Worm (Caenorhabditis elegans) whole organism, early embryonic: ENCODE data around the gene C37C3.2.

Experiments used
- ets-7 ChIP-seq: sonication (generic microtip); optimal IDR thresholded peaks from 2 replicates; lab custom pipeline; 2016; ENCODE audit warnings: missing genotype, missing genetic modification characterization, missing compliant biosample characterization
- pes-1 ChIP-seq: fragments of 200-800 bp; sonication (Bioruptor generic); IDR thresholded peaks from 2 replicates; pipeline ENCODE4 v1.3.6; 2022; ENCODE audit warnings: missing genetic modification reagents, missing genetic modification characterization, missing compliant biosample characterization
- sea-1 ChIP-seq: fragments of 200-800 bp; sonication (Bioruptor generic); conservative IDR thresholded peaks from 2 replicates; pipeline ENCODE4 v1.3.6; 2022; ENCODE audit warnings: missing genetic modification characterization, missing compliant biosample characterization
- tbx-37 ChIP-seq: fragments of 200-800 bp; sonication (Bioruptor generic); conservative IDR thresholded peaks from 2 replicates; pipeline ENCODE4 v1.3.6; 2022; ENCODE audit warnings: missing genetic modification reagents, missing genetic modification characterization, missing compliant biosample characterization

ce11 chrV:7839485-7839884 is 16.3 kb upstream of the C37C3.2 start, which contains the start of gene C37C3.12:
- TF ChIP-seq tbx-37 (GFP tag; lab: Robert Waterston, UW): no peak
- no peak for TF ChIP-seq ets-7 (tag; lab: Kevin White, UChicago)
- no peak for TF ChIP-seq pes-1 (GFP tag; lab: Robert Waterston, UW)
- TF ChIP-seq sea-1 (GFP tag; lab: Robert Waterston, UW): no peak
